Worm (Caenorhabditis elegans) whole organism, L1 larva: ENCODE results near the gene Y39A3B.7.

Experiments used
- lin-39 ChIP-seq: fragments of 150-350 bp; optimal IDR thresholded peaks from 2 replicates; lab custom pipeline; 2014; ENCODE audit warnings: missing biosample characterization, missing genetic modification reagents, missing genetic modification characterization
- ztf-4 ChIP-seq: fragments of 150-350 bp; optimal IDR thresholded peaks from 2 replicates; lab custom pipeline; 2014; ENCODE audit warnings: missing biosample characterization, missing genetic modification characterization

ce11 chrIII:2005729-2006128 is 21.0 kb upstream of the Y39A3B.7 start, which contains the start of gene Y39A3B.1:
- no peak for TF ChIP-seq ztf-4 (tag; lab: Kevin White, UChicago)
- no peak for TF ChIP-seq lin-39 (tag; lab: Kevin White, UChicago)
